Fruit fly (Drosophila melanogaster) Kc167 (cell line): ENCODE results near the gene Gr93d.

Source experiments
- Myc ChIP-seq: fragments of >200 bp; optimal IDR thresholded peaks from 2 replicates; lab custom pipeline; 2017; ENCODE audit warnings: missing external identifiers
- Sin3A ChIP-seq: fragments of >200 bp; optimal IDR thresholded peaks from 2 replicates; lab custom pipeline; 2018; ENCODE audit warnings: missing external identifiers
- h ChIP-seq: fragments of >200 bp; optimal IDR thresholded peaks from 3 replicates; lab custom pipeline; 2018; ENCODE audit warnings: missing external identifiers
- insv ChIP-seq: fragments of >200 bp; optimal IDR thresholded peaks from 3 replicates; lab custom pipeline; 2018; ENCODE audit warnings: missing external identifiers
- psq ChIP-seq: fragments of >200 bp; optimal IDR thresholded peaks from 2 replicates; lab custom pipeline; 2017; ENCODE audit warnings: missing external identifiers
- ttk ChIP-seq: sonication (Bioruptor generic); optimal IDR thresholded peaks from 2 replicates; lab custom pipeline; 2017; ENCODE audit warnings: missing external identifiers

Gr93d gene

DNA sequence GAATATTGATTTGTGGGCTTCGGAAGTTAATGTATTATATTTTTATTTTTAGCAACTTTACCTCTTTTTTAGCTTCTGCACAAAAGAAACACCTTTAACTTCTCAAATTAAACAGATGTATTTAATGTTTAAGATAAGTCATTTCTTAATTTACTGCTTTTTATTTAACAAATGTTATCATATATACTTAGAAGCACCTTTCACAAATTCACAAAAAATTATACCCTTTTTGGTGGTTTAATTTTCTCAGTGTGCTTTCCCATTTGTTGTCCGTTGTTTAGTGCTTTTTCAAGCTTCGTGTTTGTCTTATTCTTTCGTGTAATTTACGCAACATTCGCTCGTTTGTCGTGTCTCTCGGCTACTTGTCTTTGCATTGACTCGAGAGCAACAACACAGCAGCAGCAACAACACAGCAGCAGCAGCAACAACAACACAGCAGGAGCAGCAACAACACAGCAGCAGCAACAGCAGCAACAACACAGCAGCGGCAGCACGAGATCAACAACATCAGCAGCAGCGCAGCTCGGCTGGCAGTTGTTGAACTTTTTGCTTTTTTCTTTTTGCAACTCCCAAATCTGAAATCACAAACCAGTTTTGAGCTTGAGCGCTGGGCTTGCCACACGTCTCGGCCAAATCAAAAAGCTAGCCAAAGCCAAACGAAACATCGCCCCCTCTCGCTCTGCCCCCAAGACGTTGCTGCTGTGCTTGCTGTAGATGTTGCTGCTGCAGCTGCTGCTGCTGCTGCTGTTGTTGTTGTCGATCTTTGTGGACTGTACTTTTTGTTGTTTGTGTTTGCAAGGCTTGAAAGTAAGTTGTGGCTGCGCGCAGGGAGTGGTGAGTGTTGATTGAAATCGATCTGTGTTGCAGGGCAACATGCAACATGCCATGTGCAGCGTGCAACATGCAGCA lies 9.1 kb downstream of the Gr93d start:
- no peak for TF ChIP-seq h
- TF ChIP-seq ttk (lab: Kevin White, UChicago): no peak
- TF ChIP-seq insv (lab: Kevin White, UChicago): no peak
- no peak for TF ChIP-seq Sin3A
- TF ChIP-seq Myc: no peak
- TF ChIP-seq psq (lab: Kevin White, UChicago): no peak

DNA sequence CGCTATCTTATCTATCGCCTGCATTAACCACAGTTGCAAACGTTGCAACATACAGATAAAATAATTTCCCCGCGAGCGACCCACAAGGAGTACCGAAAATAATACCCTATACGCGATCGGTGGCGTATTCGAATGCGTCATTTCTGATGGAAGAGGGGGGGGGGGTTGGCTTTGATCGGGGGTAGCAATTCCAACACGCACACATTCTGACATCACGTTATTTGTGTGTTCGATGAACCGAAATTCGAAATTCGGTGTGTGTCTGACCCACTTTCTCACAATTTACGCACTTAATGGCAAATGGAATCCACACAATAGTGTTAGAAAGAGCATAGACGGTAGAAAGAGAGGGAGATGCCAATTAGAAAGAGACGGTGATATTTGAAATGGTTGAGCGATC lies 9.8 kb downstream of the Gr93d start:
- no peak for TF ChIP-seq Sin3A
- TF ChIP-seq ttk (lab: Kevin White, UChicago): no peak
- TF ChIP-seq insv (lab: Kevin White, UChicago): no peak

- TF ChIP-seq insv (lab: Kevin White, UChicago): no peak
- no peak for TF ChIP-seq ttk (lab: Kevin White, UChicago)
- TF ChIP-seq h: no peak
- no peak for TF ChIP-seq Sin3A
- no peak for TF ChIP-seq Myc
- TF ChIP-seq psq (lab: Kevin White, UChicago): no peak
These were observed 10.3 kb downstream of the Gr93d start for dm6 chr3R:21836201-21836504.

DNA sequence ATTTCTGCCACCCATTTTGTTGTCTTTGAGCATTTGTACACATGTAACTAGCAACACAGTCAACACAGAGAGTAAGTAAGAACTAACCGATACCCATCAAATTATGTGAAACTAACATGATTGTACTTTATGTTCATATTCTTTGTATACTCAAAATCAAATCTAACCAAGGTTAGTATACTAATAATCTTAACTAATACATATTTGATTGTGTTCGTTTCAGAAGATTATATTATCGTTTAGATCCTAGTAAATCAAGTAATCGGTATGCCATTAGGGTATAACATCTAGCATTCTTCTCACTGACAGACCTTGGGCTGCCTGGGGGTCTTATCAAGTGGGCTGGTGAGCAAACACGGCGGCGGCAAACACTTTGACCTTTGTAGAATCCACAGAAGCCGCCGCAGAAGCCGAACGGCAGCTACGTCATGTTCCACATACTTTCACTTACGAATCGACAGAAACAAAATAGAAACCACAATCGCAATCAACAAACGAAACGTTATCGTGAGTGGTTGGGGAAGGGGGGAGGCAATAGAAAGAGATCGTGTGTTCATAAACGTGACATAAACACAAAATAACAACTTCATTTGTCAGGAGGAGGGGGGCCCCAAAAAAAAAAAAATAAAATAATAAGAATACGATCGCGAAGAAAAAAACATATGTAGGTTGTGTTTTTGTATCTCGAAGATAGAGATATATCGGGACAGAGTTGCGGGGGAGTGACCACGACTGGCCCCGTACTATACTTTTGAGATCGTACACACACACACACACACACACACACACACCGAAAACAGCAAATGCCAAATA lies 10.9 kb downstream of the Gr93d start:
- TF ChIP-seq Sin3A (no peak), ttk (lab: Kevin White, UChicago) (no peak), Myc (no peak), h (no peak), psq (lab: Kevin White, UChicago) (no peak), insv (lab: Kevin White, UChicago) (no peak)

DNA sequence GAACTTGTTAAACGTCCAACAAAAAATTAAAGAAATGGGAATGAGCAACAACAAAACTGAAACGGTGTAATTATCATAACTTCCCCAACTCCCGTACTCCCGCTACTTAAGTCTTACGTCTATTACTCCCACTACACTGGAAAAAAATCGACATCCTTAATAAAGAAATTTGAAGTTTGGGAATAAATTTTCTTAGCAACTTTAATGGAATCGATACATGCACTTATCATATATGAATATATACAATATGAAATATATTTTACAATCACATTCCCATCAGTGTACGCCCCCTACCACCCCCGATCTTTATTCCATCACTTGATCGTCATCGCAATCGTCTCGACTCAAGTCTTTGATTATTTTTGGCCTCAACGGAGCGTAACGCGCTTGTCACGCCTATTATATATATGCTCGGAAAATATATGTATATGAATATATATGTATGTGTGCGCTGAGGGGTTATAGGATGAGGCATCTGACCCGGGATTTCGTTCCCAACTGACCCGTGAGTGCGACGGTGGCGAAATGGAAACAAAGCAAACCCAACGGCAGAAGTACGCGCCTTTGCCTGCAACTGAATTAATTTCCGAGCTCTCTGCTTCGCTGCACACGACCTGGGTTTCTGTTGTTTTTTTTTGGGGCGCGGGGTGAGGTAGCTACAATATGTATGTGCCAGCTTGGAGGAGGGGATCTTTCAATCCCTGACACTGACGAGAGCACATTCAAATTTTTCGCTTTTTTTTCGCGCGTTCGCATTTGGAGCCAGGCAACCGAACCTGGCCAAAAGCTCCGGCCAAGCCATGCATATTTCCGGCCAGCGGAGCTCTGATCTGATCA lies 12.0 kb downstream of the Gr93d start:
- TF ChIP-seq Sin3A (no peak), h (no peak), ttk (lab: Kevin White, UChicago) (no peak), Myc (no peak), insv (lab: Kevin White, UChicago) (no peak), psq (lab: Kevin White, UChicago) (no peak)

- no peak for TF ChIP-seq h
- no peak for TF ChIP-seq Myc
- TF ChIP-seq ttk (lab: Kevin White, UChicago): no peak
These were observed 14.3 kb downstream of the Gr93d start, which contains the start of gene Gr93a for dm6 chr3R:21832203-21832602. Gene Gr93a (plus strand): TSS chr3R:21832503.

DNA sequence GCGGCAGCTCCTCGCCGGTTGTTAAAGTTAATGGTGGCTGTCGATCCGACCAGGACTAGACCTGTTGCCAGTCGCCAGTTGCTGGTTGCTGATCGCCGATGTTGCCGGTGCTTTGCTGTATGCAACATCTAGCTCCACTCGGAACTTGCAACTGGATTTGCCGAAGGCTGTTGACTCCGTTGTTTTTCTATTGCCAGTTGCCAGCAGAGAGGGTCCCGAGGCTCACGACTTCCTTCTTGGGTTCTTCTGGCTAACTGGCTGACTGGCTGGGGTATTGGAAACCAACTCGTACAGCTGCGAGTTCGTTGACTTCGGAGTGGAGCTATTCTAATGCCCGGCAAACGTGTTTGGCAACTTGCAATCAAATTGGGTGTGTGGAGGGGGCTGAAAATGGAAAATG lies 15.4 kb downstream of the Gr93d start:
- TF ChIP-seq ttk (lab: Kevin White, UChicago) (no peak), h (no peak), Myc (no peak), psq (lab: Kevin White, UChicago) (no peak), Sin3A (no peak), insv (lab: Kevin White, UChicago) (no peak)

- TF ChIP-seq ttk (lab: Kevin White, UChicago) (no peak), insv (lab: Kevin White, UChicago) (no peak), h (no peak), Myc (no peak), Sin3A (no peak), psq (lab: Kevin White, UChicago) (no peak)
These were observed 16.2 kb downstream of the Gr93d start for dm6 chr3R:21830303-21830707.

- TF ChIP-seq psq (lab: Kevin White, UChicago) (no peak), insv (lab: Kevin White, UChicago) (no peak), ttk (lab: Kevin White, UChicago) (no peak), h (no peak), Sin3A (no peak), Myc (no peak)
These were observed 16.9 kb downstream of the Gr93d start for dm6 chr3R:21829487-21829957.

- TF ChIP-seq insv (lab: Kevin White, UChicago) (no peak), Myc (no peak), Sin3A (no peak), psq (lab: Kevin White, UChicago) (no peak), ttk (lab: Kevin White, UChicago) (no peak), h (no peak)
These were observed 17.5 kb downstream of the Gr93d start for dm6 chr3R:21828785-21829486.

dm6 chr3R:21828040-21828526 lies 18.4 kb downstream of the Gr93d start:
- TF ChIP-seq h (no peak), Myc (no peak), Sin3A (no peak), ttk (lab: Kevin White, UChicago) (no peak), insv (lab: Kevin White, UChicago) (no peak), psq (lab: Kevin White, UChicago) (no peak)
